Fruit fly (Drosophila melanogaster) whole organism, wandering third instar larva: ENCODE data around the gene RhoGAP71E.

ENCODE experiments used
- CG32264 ChIP-seq: fragments of 200-800 bp; sonication (Bioruptor generic); optimal IDR thresholded peaks from 2 replicates; lab custom pipeline; 2016; ENCODE audit warnings: missing biosample characterization, missing genetic modification characterization
- CG9705 ChIP-seq: fragments of 200-800 bp; sonication (Bioruptor generic); optimal IDR thresholded peaks from 2 replicates; lab custom pipeline; 2018; ENCODE audit warnings: missing biosample characterization, mild to moderate bottlenecking, missing genetic modification characterization
- CrebA ChIP-seq: fragments of 200-800 bp; sonication (Bioruptor generic); optimal IDR thresholded peaks from 2 replicates; lab custom pipeline; 2016; ENCODE audit warnings: missing biosample characterization, mild to moderate bottlenecking, missing genetic modification characterization, borderline replicate concordance
- Dfd ChIP-seq: fragments of >200 bp; optimal IDR thresholded peaks from 2 replicates; lab custom pipeline; 2017; ENCODE audit warnings: missing biosample characterization, missing genetic modification characterization
- Dif ChIP-seq: fragments of 200-275, 200-300 bp; sonication (Bioruptor generic); optimal IDR thresholded peaks from 2 replicates; lab custom pipeline; 2018; ENCODE audit warnings: missing biosample characterization, missing genetic modification characterization; ENCODE audit not compliant: partially characterized antibody
- GATAd ChIP-seq: sonication (Bioruptor generic); optimal IDR thresholded peaks from 2 replicates; lab custom pipeline; 2016; ENCODE audit warnings: missing biosample characterization, missing genetic modification characterization
- HLH106 ChIP-seq: fragments of 200-800 bp; optimal IDR thresholded peaks from 3 replicates; lab custom pipeline; 2019; ENCODE audit warnings: missing biosample characterization, mild to moderate bottlenecking, missing genetic modification characterization, moderate library complexity
- Hnf4 ChIP-seq: fragments of 200-800 bp; sonication (Bioruptor generic); optimal IDR thresholded peaks from 2 replicates; lab custom pipeline; 2016; ENCODE audit warnings: missing biosample characterization, mild to moderate bottlenecking, missing genetic modification characterization
- Hr78 ChIP-seq: fragments of >200 bp; optimal IDR thresholded peaks from 2 replicates; lab custom pipeline; 2017; ENCODE audit warnings: missing biosample characterization, missing genetic modification characterization
- Hr83 ChIP-seq: fragments of 200-300 bp; sonication (Bioruptor generic); optimal IDR thresholded peaks from 2 replicates; lab custom pipeline; 2016; ENCODE audit warnings: missing biosample characterization, mild to moderate bottlenecking, missing genetic modification characterization, moderate library complexity; ENCODE audit not compliant: poor library complexity, severe bottlenecking
- Jra ChIP-seq: sonication (Bioruptor generic); optimal IDR thresholded peaks from 2 replicates; lab custom pipeline; 2016; ENCODE audit warnings: missing biosample characterization, missing genetic modification characterization
- Mio ChIP-seq: sonication (Bioruptor generic); optimal IDR thresholded peaks from 2 replicates; lab custom pipeline; 2016; ENCODE audit warnings: missing biosample characterization, missing genetic modification characterization
- N ChIP-seq: fragments of >200 bp; optimal IDR thresholded peaks from 2 replicates; lab custom pipeline; 2018; ENCODE audit warnings: missing biosample characterization, missing external identifiers, missing genetic modification characterization
- OdsH ChIP-seq: fragments of 200-800 bp; sonication (Bioruptor generic); optimal IDR thresholded peaks from 2 replicates; lab custom pipeline; 2016; ENCODE audit warnings: missing biosample characterization, mild to moderate bottlenecking, missing genetic modification characterization
- Rel ChIP-seq, 2 experiments: fragments of 200-800 bp; sonication (Bioruptor generic) in 1 of 2; optimal IDR thresholded peaks; 2 replicates in 1 of 2; 3 replicates in 1 of 2; lab custom pipeline; 2016 to 2019; ENCODE audit warnings: mild to moderate bottlenecking in 2 of 2, missing biosample characterization in 2 of 2, missing genetic modification characterization in 2 of 2, moderate library complexity in 1 of 2
- Sp1 ChIP-seq: fragments of 200-800 bp; sonication (Bioruptor generic); optimal IDR thresholded peaks from 3 replicates; lab custom pipeline; 2019; ENCODE audit warnings: missing biosample characterization, mild to moderate bottlenecking, missing genetic modification characterization, moderate library complexity
- Vsx2 ChIP-seq: fragments of 200-300, 225-300 bp; sonication (Bioruptor generic); optimal IDR thresholded peaks from 2 replicates; lab custom pipeline; 2018; ENCODE audit warnings: missing biosample characterization, missing genetic modification characterization; ENCODE audit not compliant: partially characterized antibody
- br ChIP-seq: fragments of 200-800 bp; sonication (Bioruptor generic); optimal IDR thresholded peaks from 2 replicates; lab custom pipeline; 2016; ENCODE audit warnings: missing biosample characterization, missing genetic modification characterization
- brk ChIP-seq: fragments of 200-800 bp; sonication (Bioruptor generic); optimal IDR thresholded peaks from 2 replicates; lab custom pipeline; 2016; ENCODE audit warnings: missing biosample characterization, mild to moderate bottlenecking, missing genetic modification characterization
- dmrt93B ChIP-seq: fragments of 200-800 bp; sonication (Bioruptor generic); optimal IDR thresholded peaks from 2 replicates; lab custom pipeline; 2018; ENCODE audit warnings: missing biosample characterization, mild to moderate bottlenecking, missing genetic modification characterization
- dsf ChIP-seq: sonication (Bioruptor generic); optimal IDR thresholded peaks from 2 replicates; lab custom pipeline; 2016; ENCODE audit warnings: missing biosample characterization, missing genetic modification characterization, borderline replicate concordance
- ey ChIP-seq: fragments of 200-800 bp; sonication (Bioruptor generic); optimal IDR thresholded peaks from 2 replicates; lab custom pipeline; 2016; ENCODE audit warnings: missing biosample characterization, missing genetic modification characterization
- foxo ChIP-seq, 2 experiments: fragments of 200-800 bp; sonication (Bioruptor generic); optimal IDR thresholded peaks; 2 replicates in 1 of 2; 3 replicates in 1 of 2; lab custom pipeline; 2016 to 2017; ENCODE audit warnings: missing biosample characterization in 2 of 2, missing genetic modification characterization in 2 of 2
- fru ChIP-seq: fragments of 200-800 bp; sonication (Bioruptor generic); optimal IDR thresholded peaks from 3 replicates; lab custom pipeline; 2016; ENCODE audit warnings: missing biosample characterization, mild to moderate bottlenecking, missing genetic modification characterization
- h ChIP-seq: fragments of 200-800 bp; sonication (Bioruptor generic); optimal IDR thresholded peaks from 3 replicates; lab custom pipeline; 2016; ENCODE audit warnings: missing biosample characterization, mild to moderate bottlenecking, missing genetic modification characterization
- jim ChIP-seq: fragments of 175-275, 200-325 bp; sonication (Bioruptor generic); optimal IDR thresholded peaks from 2 replicates; lab custom pipeline; 2016; ENCODE audit warnings: missing biosample characterization, mild to moderate bottlenecking, missing genetic modification characterization
- psq ChIP-seq: fragments of 200-800 bp; sonication (Bioruptor generic); optimal IDR thresholded peaks from 3 replicates; lab custom pipeline; 2017; ENCODE audit warnings: missing biosample characterization, mild to moderate bottlenecking, missing genetic modification characterization, moderate library complexity
- rgr ChIP-seq: fragments of 200-800 bp; sonication (Bioruptor generic); optimal IDR thresholded peaks from 3 replicates; lab custom pipeline; 2016; ENCODE audit warnings: missing biosample characterization, mild to moderate bottlenecking, missing genetic modification characterization
- sage ChIP-seq: fragments of 200-800 bp; sonication (Bioruptor generic); optimal IDR thresholded peaks from 2 replicates; lab custom pipeline; 2016; ENCODE audit warnings: missing biosample characterization, mild to moderate bottlenecking, missing genetic modification characterization
- sv ChIP-seq: fragments of 200-800 bp; sonication (Bioruptor generic); optimal IDR thresholded peaks from 3 replicates; lab custom pipeline; 2016; ENCODE audit warnings: missing biosample characterization, missing genetic modification characterization
- tai ChIP-seq: sonication (Bioruptor generic); optimal IDR thresholded peaks from 2 replicates; lab custom pipeline; 2016; ENCODE audit warnings: missing biosample characterization, missing genetic modification characterization
- usp ChIP-seq: fragments of >200 bp; optimal IDR thresholded peaks from 2 replicates; lab custom pipeline; 2017; ENCODE audit warnings: missing biosample characterization, missing genetic modification characterization
- woc ChIP-seq: sonication (Bioruptor generic); optimal IDR thresholded peaks from 2 replicates; lab custom pipeline; 2016; ENCODE audit warnings: missing biosample characterization, mild to moderate bottlenecking, missing genetic modification characterization

RhoGAP71E gene

DNA sequence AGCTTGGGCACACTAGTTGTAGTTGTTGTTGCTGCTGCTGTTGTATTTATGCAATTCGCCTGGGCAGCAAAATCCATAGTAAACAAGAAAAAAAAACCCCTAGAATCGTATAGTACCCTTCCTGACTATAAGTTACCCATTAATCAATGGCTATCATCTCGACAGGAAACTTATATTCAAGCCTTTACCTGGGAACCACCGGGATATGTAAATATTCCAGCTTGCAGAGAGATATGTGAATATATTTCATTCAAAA lies 24.9 kb upstream of the RhoGAP71E start:
- TF ChIP-seq Mio (GFP tag; lab: Kevin White, UChicago) (no peak), foxo (GFP tag; optimal IDR thresholded peaks at IDR 0.05; lab: Kevin White, UChicago) (no peak), brk (GFP tag; lab: Kevin White, UChicago) (no peak), Rel (GFP tag; optimal IDR thresholded peaks at IDR 0.05; lab: Kevin White, UChicago) (no peak), Rel (tag; optimal IDR thresholded peaks at IDR 0.05; lab: Kevin White, UChicago) (no peak), Sp1 (GFP tag; lab: Kevin White, UChicago) (no peak), sv (GFP tag; lab: Kevin White, UChicago) (no peak), Dfd (GFP tag; lab: Kevin White, UChicago) (no peak), woc (GFP tag; lab: Kevin White, UChicago) (no peak), CrebA (GFP tag; lab: Kevin White, UChicago) (no peak), GATAd (GFP tag; lab: Kevin White, UChicago) (no peak), br (GFP tag; lab: Kevin White, UChicago) (no peak), sage (no peak), Hr83 (GFP tag; lab: Kevin White, UChicago) (no peak), usp (no peak), dmrt93B (GFP tag; lab: Kevin White, UChicago) (no peak)

- TF ChIP-seq CrebA (GFP tag; lab: Kevin White, UChicago) (no peak), psq (GFP tag; lab: Kevin White, UChicago) (no peak), HLH106 (peak; percentile 37), foxo (GFP tag; optimal IDR thresholded peaks at IDR 0.05; lab: Kevin White, UChicago) (peak in 1 of 2 experiments; percentile 44), N (peak; percentile 53), Dif (no peak), Hnf4 (GFP tag; lab: Kevin White, UChicago) (peak; percentile 36), Hr83 (GFP tag; lab: Kevin White, UChicago) (peak; percentile 60), sv (GFP tag; lab: Kevin White, UChicago) (peak; percentile 18), jim (no peak), fru (GFP tag; lab: Kevin White, UChicago) (peak; percentile 32), ey (peak; percentile 18), Hr78 (GFP tag; lab: Kevin White, UChicago) (peak; percentile 32), rgr (GFP tag; lab: Kevin White, UChicago) (peak; percentile 21), woc (GFP tag; lab: Kevin White, UChicago) (peak; percentile 19), Vsx2 (GFP tag; lab: Kevin White, UChicago) (no peak), Rel (GFP tag; optimal IDR thresholded peaks at IDR 0.05; lab: Kevin White, UChicago) (no peak), Rel (tag; optimal IDR thresholded peaks at IDR 0.05; lab: Kevin White, UChicago) (peak; percentile 89), Sp1 (GFP tag; lab: Kevin White, UChicago) (no peak), dsf (GFP tag; lab: Kevin White, UChicago) (peak; percentile 21), Jra (GFP tag; lab: Kevin White, UChicago) (no peak)
- TF ChIP-seq, all 38 proteins: peak for 13
These were observed 22.7 kb upstream of the RhoGAP71E start, which contains the start of gene dop for dm6 chr3L:15565829-15566433. dop (plus strand) TSS chr3L:15566013.

- TF ChIP-seq fru (GFP tag; lab: Kevin White, UChicago) (no peak), h (GFP tag; lab: Kevin White, UChicago) (peak; percentile 66), br (GFP tag; lab: Kevin White, UChicago) (peak; percentile 47), psq (GFP tag; lab: Kevin White, UChicago) (peak; percentile 66), tai (no peak), rgr (GFP tag; lab: Kevin White, UChicago) (peak; percentile 68), CG9705 (no peak), N (no peak), Hr83 (GFP tag; lab: Kevin White, UChicago) (peak; percentile 90), Hnf4 (GFP tag; lab: Kevin White, UChicago) (no peak), jim (peak; percentile 28), Sp1 (GFP tag; lab: Kevin White, UChicago) (peak; percentile 55), CG32264 (peak; percentile 32), Rel (GFP tag; optimal IDR thresholded peaks at IDR 0.05; lab: Kevin White, UChicago) (peak; percentile 36), Rel (tag; optimal IDR thresholded peaks at IDR 0.05; lab: Kevin White, UChicago) (no peak), dmrt93B (GFP tag; lab: Kevin White, UChicago) (no peak), OdsH (GFP tag; lab: Kevin White, UChicago) (peak; percentile 19), brk (GFP tag; lab: Kevin White, UChicago) (no peak)
These were observed 22.1 kb upstream of the RhoGAP71E start for dm6 chr3L:15566484-15566955.
